Worm (Caenorhabditis elegans): ENCODE measurements around the gene slmp-1.
A peak's percentile ranks its signal among the peaks of the same experiment; 100 is the strongest.

Gene slmp-1

DNA sequence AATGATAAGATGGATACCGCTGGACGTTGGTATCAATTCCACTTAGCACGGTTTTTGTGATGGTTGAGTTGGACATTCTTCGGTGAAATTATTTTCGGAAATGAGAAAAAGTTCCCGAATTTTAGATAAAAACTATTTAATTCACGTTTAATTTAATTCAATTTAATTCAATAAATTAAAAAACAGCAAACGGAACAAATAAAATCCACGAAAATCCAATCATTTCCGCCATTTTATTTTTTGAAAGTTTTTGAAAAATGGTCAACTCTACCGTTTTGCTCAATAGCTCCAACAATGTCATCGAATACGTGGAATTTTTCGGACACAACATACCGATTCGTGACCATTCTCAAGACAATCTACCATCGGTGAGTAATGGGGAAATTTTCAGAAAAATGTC lies 11.4 kb upstream of the slmp-1 start, which contains the start of the genes Y67D8B.3 and Y67D8B.5:
Gene Y67D8B.3, minus strand, starts transcription at position 101 of the 400 bp plus-strand sequence.
Gene Y67D8B.5, plus strand, starts transcription at position 233 of the 400 bp plus-strand sequence.
- no peak for TF ChIP-seq ztf-29 (GFP tag; IDR thresholded peaks at IDR 0.05)
- no peak for TF ChIP-seq klf-2 (GFP tag; conservative IDR thresholded peaks at IDR 0.05)
- TF ChIP-seq ref-1 (GFP tag; conservative IDR thresholded peaks at IDR 0.05) = no peak

ce11 chrIV:3211929-3212328 lies 1.6 kb upstream of the slmp-1 start:
- no peak for TF ChIP-seq flt-1 (GFP tag; IDR thresholded peaks at IDR 0.05)
- no peak for TF ChIP-seq med-1 (GFP tag; optimal IDR thresholded peaks at IDR 0.05; ENCODE audit: insufficient read depth)
- TF ChIP-seq klf-2 (GFP tag; conservative IDR thresholded peaks at IDR 0.05) = no peak
- TF ChIP-seq ztf-29 (GFP tag; IDR thresholded peaks at IDR 0.05) = no peak
- no peak for TF ChIP-seq ztf-23 (GFP tag; IDR thresholded peaks at IDR 0.05)
- TF ChIP-seq T22C8.4 (GFP tag; IDR thresholded peaks at IDR 0.05) = no peak
- TF ChIP-seq ref-1 (GFP tag; conservative IDR thresholded peaks at IDR 0.05) = no peak
- no peak for TF ChIP-seq cog-1 (tag; optimal IDR thresholded peaks at IDR 0.05)
- TF ChIP-seq tab-1 (GFP tag; IDR thresholded peaks at IDR 0.05) = no peak

- TF ChIP-seq flt-1 (GFP tag; IDR thresholded peaks at IDR 0.05) = no peak
- TF ChIP-seq med-1 (GFP tag; optimal IDR thresholded peaks at IDR 0.05; ENCODE audit: insufficient read depth) = no peak
- no peak for TF ChIP-seq ztf-23 (GFP tag; IDR thresholded peaks at IDR 0.05)
- no peak for TF ChIP-seq T22C8.4 (GFP tag; IDR thresholded peaks at IDR 0.05)
- TF ChIP-seq klf-2 (GFP tag; conservative IDR thresholded peaks at IDR 0.05) = no peak
- no peak for TF ChIP-seq cog-1 (tag; optimal IDR thresholded peaks at IDR 0.05)
- no peak for TF ChIP-seq tab-1 (GFP tag; IDR thresholded peaks at IDR 0.05)
- no peak for TF ChIP-seq ref-1 (GFP tag; conservative IDR thresholded peaks at IDR 0.05)
- no peak for TF ChIP-seq ztf-29 (GFP tag; IDR thresholded peaks at IDR 0.05)
These were observed 7.6 kb downstream of the slmp-1 start for ce11 chrIV:3221158-3221557.

- no peak for TF ChIP-seq flt-1 (GFP tag; IDR thresholded peaks at IDR 0.05)
- no peak for TF ChIP-seq T22C8.4 (GFP tag; IDR thresholded peaks at IDR 0.05)
- TF ChIP-seq ztf-29 (GFP tag; IDR thresholded peaks at IDR 0.05) = no peak
- TF ChIP-seq ztf-23 (GFP tag; IDR thresholded peaks at IDR 0.05) = no peak
- no peak for TF ChIP-seq cog-1 (tag; optimal IDR thresholded peaks at IDR 0.05)
- TF ChIP-seq ref-1 (GFP tag; conservative IDR thresholded peaks at IDR 0.05) = no peak
- TF ChIP-seq med-1 (GFP tag; optimal IDR thresholded peaks at IDR 0.05; ENCODE audit: insufficient read depth) = no peak
- TF ChIP-seq klf-2 (GFP tag; conservative IDR thresholded peaks at IDR 0.05) = no peak
- TF ChIP-seq tab-1 (GFP tag; IDR thresholded peaks at IDR 0.05) = no peak
These were observed 8.6 kb downstream of the slmp-1 start, which contains the start of gene Y67D8A.2 for ce11 chrIV:3222140-3222539. TSS of gene Y67D8A.2 (plus strand) at chrIV:3222440.

ce11 chrIV:3227549-3228139 lies 14.1 kb downstream of the slmp-1 start:
- peak; percentile 56; the same call in 1 of the 2 replicates for TF ChIP-seq flt-1 (GFP tag; IDR thresholded peaks at IDR 0.05)
- TF ChIP-seq tab-1 (GFP tag; IDR thresholded peaks at IDR 0.05) = no peak
- peak; percentile 75 for TF ChIP-seq cog-1 (tag; optimal IDR thresholded peaks at IDR 0.05)

DNA sequence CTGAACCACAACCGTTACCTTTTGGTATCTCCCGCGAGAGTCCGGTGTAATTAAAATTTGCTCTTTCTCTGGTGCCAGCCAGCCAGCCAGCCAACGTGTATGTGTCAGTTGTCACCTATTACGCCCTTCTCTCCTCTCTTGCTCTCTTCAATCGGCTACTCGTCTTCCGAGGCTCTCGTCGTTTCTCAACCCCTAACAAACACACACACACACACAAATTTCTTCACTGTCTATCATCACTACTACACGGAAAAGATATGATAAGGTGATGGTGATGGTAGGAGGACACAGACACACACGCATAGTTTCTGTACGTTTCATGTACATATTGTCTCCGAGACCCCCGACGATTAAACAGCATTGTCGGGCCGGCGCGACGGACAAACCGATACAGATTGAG lies 18.1 kb downstream of the slmp-1 start:
- peak; percentile 44 for TF ChIP-seq cog-1 (tag; optimal IDR thresholded peaks at IDR 0.05)
- no peak for TF ChIP-seq ztf-29 (GFP tag; IDR thresholded peaks at IDR 0.05)

DNA sequence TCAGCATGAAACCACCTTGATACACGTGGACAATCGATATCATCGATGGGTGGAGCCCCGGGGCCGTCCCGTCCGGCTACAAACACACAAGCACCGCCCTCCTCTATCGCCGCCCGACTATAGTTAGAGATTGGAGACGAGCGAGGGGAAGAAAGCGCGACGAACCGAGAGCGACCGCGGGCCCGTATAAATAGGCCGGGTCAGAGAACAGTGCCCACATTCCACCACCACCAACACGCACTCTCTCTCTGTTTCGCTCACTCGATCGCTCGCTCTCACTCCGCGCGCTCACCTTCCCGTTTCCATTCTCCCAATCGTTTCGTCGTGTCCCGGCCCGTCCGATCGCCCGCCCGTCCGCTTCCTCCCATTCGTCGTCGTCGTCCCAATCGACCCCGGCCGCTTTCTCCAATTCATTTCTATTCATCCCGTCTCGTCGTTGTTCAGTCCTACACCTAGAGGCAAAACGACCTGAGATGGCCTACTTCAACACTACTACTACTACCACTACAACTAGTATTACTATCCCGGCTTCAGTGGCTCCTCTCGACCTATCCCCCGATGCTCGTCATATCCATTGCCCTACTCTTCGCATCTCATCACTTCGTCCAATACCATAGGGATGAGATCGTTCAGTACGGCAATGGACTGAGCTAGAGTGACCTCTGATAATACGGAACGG lies 19.3 kb downstream of the slmp-1 start:
- TF ChIP-seq klf-2 (GFP tag; conservative IDR thresholded peaks at IDR 0.05) (no peak), cog-1 (tag; optimal IDR thresholded peaks at IDR 0.05) (peak; percentile 28), ztf-29 (GFP tag; IDR thresholded peaks at IDR 0.05) (no peak), ztf-23 (GFP tag; IDR thresholded peaks at IDR 0.05) (no peak; the same call in 1 of the 2 replicates), flt-1 (GFP tag; IDR thresholded peaks at IDR 0.05) (peak; percentile 89), T22C8.4 (GFP tag; IDR thresholded peaks at IDR 0.05) (no peak), med-1 (GFP tag; optimal IDR thresholded peaks at IDR 0.05; ENCODE audit: insufficient read depth) (peak; percentile 19), tab-1 (GFP tag; IDR thresholded peaks at IDR 0.05) (peak; percentile 55; the same call in 1 of the 2 replicates), ref-1 (GFP tag; conservative IDR thresholded peaks at IDR 0.05) (peak; percentile 53)

DNA sequence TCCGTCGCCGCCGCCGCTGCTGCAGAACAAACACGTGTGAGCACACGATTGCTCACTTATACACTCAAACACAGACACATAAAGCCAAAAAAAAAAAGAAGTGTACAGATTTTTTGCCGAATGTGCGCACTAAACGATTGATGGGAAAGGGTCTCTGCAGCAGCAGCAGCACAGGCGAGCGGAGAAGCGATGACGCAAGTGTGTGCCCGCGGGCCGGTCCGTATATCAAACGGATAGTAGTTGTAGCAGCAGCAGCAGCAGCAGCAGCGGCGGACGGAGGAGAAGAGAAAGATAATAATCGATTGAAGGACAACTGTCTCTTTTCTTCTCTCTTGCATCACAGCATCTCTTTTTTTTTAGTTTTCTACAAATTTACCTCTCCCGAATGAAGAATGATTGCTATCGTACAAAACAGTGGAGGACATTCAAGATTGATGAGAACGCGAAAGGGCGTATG lies 19.9 kb downstream of the slmp-1 start:
- no peak for TF ChIP-seq T22C8.4 (GFP tag; IDR thresholded peaks at IDR 0.05)
- peak; percentile 36; the same call in 1 of the 2 replicates for TF ChIP-seq ztf-29 (GFP tag; IDR thresholded peaks at IDR 0.05)
- no peak for TF ChIP-seq ztf-23 (GFP tag; IDR thresholded peaks at IDR 0.05)
- TF ChIP-seq ref-1 (GFP tag; conservative IDR thresholded peaks at IDR 0.05) = no peak
- TF ChIP-seq flt-1 (GFP tag; IDR thresholded peaks at IDR 0.05) = 0 out of 2 replicates have a peak, but pooled peaks have one; percentile 3

- TF ChIP-seq med-1 (GFP tag; optimal IDR thresholded peaks at IDR 0.05; ENCODE audit: insufficient read depth) (no peak), ztf-23 (GFP tag; IDR thresholded peaks at IDR 0.05) (no peak), ref-1 (GFP tag; conservative IDR thresholded peaks at IDR 0.05) (no peak), ztf-29 (GFP tag; IDR thresholded peaks at IDR 0.05) (no peak), tab-1 (GFP tag; IDR thresholded peaks at IDR 0.05) (no peak), cog-1 (tag; optimal IDR thresholded peaks at IDR 0.05) (no peak), klf-2 (GFP tag; conservative IDR thresholded peaks at IDR 0.05) (no peak), flt-1 (GFP tag; IDR thresholded peaks at IDR 0.05) (no peak), T22C8.4 (GFP tag; IDR thresholded peaks at IDR 0.05) (no peak)
These were observed 20.7 kb downstream of the slmp-1 start for ce11 chrIV:3234269-3234668.

DNA sequence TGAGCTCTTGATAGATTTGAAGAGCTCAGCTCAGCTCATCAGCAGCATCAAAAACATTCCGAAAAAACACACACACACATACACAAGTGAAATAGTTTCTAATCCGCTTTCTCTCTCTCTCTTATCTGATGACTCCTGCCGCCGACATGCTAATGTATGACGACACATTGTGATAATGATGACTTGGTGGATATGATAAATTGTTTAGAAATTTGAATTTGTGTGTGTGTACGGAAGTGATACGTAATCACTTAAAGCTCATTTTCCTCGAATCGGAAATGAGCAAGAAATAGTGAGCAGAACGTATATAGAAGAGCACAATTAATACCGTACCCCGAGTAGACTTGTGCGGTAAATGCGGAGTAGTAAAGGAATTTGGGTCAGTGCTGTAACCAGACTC lies 33.3 kb downstream of the slmp-1 start:
- TF ChIP-seq T22C8.4 (GFP tag; IDR thresholded peaks at IDR 0.05) (no peak), med-1 (GFP tag; optimal IDR thresholded peaks at IDR 0.05; ENCODE audit: insufficient read depth) (no peak), flt-1 (GFP tag; IDR thresholded peaks at IDR 0.05) (no peak), ref-1 (GFP tag; conservative IDR thresholded peaks at IDR 0.05) (no peak), cog-1 (tag; optimal IDR thresholded peaks at IDR 0.05) (no peak), klf-2 (GFP tag; conservative IDR thresholded peaks at IDR 0.05) (no peak), ztf-23 (GFP tag; IDR thresholded peaks at IDR 0.05) (no peak), tab-1 (GFP tag; IDR thresholded peaks at IDR 0.05) (no peak), ztf-29 (GFP tag; IDR thresholded peaks at IDR 0.05) (no peak)
